Fruit fly (Drosophila melanogaster): ENCODE data around the gene CG10026.

CG10026 gene

DNA sequence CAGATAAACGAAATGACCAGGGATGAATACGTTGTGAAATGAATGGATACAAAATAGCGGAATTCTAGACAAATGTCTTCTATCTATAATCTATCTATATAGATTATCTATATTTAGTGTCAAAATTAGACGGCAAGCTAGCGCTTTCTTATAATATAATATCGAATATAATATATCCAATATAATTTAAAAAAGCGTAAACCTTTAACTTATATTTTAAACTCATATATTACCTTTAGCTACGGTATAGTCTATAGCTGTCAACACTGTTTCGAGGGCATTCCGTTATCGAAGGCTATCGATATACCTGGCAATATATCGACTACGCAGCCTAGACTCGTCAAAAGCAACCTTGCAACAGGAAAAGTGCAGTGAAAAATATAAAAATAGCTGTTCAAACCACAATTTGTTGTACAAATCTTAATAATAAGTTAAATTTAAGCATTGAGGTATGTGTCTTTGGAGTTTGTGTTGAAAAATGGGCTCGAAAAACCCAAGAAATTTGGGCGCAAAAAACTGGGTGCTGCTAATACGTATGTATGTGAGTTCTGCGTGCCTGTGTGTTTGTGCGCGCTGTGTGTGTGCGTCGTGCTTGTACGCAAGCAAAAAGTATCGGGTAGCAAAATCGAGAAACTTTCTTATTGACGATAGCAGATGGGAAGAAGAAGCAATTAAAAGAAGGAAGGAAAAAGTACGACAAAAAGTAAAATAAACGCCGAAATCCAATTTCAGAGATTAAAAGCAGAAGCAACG lies 39.1 kb downstream of the CG10026 start, which contains the start of the genes swm and Ctu2:
TSS of gene swm (plus strand) at position 318 of the 753 bp plus-strand sequence.
TSS of gene Ctu2 (minus strand) at position 320 of the 753 bp plus-strand sequence.
- TF ChIP-seq CG11617 (GFP tag; optimal IDR thresholded peaks at IDR 0.05) (peak; percentile 73), CG33017 (tag; optimal IDR thresholded peaks at IDR 0.05) (peak; percentile 59), kay (GFP tag; ENCODE audit: borderline replicate concordance) (no peak), CG5204 (GFP tag; optimal IDR thresholded peaks at IDR 0.05) (no peak), bab1 (GFP tag; optimal IDR thresholded peaks at IDR 0.05) (peak; percentile 78), toe (GFP tag; optimal IDR thresholded peaks at IDR 0.05) (no peak), Hr96 (GFP tag; optimal IDR thresholded peaks at IDR 0.05) (peak; percentile 11), CG14711 (tag; optimal IDR thresholded peaks at IDR 0.05) (peak; percentile 81), ovo (GFP tag; optimal IDR thresholded peaks at IDR 0.05) (peak; percentile 67), cnc (optimal IDR thresholded peaks at IDR 0.05) (no peak), Crg-1 (GFP tag; optimal IDR thresholded peaks at IDR 0.05) (peak; percentile 46), Clk (GFP tag; optimal IDR thresholded peaks at IDR 0.05) (peak; percentile 36), Mnt (GFP tag; optimal IDR thresholded peaks at IDR 0.05) (peak; percentile 37), tj (GFP tag; optimal IDR thresholded peaks at IDR 0.05) (peak; percentile 70), CG1620 (GFP tag; optimal IDR thresholded peaks at IDR 0.05) (peak; percentile 27), cic (GFP tag; optimal IDR thresholded peaks at IDR 0.05) (no peak), CG7045 (GFP tag; optimal IDR thresholded peaks at IDR 0.05) (peak; percentile 60), pad (GFP tag; optimal IDR thresholded peaks at IDR 0.05) (peak; percentile 38), CG7101 (tag; optimal IDR thresholded peaks at IDR 0.05) (peak; percentile 85), CG12768 (GFP tag; optimal IDR thresholded peaks at IDR 0.05) (peak; percentile 74)

DNA sequence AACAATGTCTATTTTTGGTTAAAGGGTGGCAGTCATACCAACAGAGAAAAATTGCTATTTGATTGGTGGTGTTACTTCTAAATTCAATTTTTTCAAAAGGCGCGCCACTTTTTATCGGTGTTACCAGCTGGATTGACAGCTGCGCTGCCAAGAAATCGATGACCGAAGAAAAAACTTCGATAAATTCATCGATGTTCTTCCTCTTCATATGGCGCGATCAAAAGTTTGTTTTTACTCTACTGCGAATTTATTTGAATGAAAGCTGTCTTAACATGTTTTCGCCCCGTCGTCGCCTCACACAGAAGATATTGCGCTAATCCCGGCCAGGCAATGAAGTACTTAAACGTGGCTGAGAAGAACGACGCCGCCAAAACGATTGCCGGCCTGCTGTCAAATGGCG lies 43.9 kb downstream of the CG10026 start, which contains the start of gene Top3alpha:
TSS of gene Top3alpha (plus strand) at position 186 of the 400 bp plus-strand sequence.
- TF ChIP-seq CG7101 (tag; optimal IDR thresholded peaks at IDR 0.05), result no peak
- peak; percentile 29 for TF ChIP-seq bab1 (GFP tag; optimal IDR thresholded peaks at IDR 0.05)

DNA sequence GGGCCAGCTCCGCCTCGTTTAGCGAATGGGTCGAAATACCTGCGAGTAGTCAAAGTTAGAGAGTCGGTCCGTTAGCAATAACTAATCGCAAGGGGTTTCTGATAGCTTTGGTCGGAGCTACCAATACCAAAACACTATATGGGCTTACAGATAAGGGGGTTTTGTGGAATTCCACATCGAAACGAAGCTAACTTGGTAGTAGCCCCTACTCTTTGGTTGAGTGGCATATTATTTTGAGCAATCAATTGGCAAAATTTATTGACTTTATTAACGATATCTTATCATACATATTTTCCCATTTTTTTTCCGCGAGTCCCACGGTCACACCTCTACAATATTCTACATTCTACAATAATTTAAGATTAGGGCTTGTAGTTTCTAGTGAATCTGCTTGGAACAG lies 52.3 kb downstream of the CG10026 start:
- TF ChIP-seq CG11617 (GFP tag; optimal IDR thresholded peaks at IDR 0.05) (no peak), bab1 (GFP tag; optimal IDR thresholded peaks at IDR 0.05) (no peak), pad (GFP tag; optimal IDR thresholded peaks at IDR 0.05) (no peak), Clk (GFP tag; optimal IDR thresholded peaks at IDR 0.05) (no peak)

Data from whole organism, adult.